In the genomic region with DNA sequence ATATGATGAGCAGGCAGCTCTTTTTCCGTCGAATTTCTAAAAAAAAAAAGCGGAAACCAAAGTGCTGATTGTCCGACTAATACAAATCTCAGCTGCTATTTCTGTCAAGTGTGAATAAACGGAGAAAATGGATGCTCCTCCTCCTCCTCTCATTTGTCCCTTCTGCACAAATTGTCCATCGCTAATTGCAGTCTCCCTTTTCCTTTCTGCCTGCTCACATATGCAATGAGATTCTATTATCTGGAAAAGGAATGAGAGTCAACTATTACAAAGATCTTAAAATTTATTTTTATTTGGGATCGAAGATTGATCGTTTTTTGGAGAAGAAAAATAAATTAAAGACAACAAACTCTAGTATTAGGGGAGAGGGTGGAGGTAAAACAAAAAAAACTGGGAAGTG, we compare ENCODE assay signal across 2 worm cellular contexts.
TF ChIP-seq lines count a peak whose summit lies in the region.

No protein-coding gene starts in this region.

TF ChIP-seq in whole organism, L3 larva, 47 proteins besides CTCF, POLR2A, EP300 and RAD21 (continued from another document):
- TF ChIP-seq pha-4 (tag; optimal IDR thresholded peaks at IDR 0.05; lab: Kevin White, UChicago) (no peak), lsy-12 (tag; optimal IDR thresholded peaks at IDR 0.05; lab: Kevin White, UChicago) (no peak), egl-27 (tag; optimal IDR thresholded peaks at IDR 0.05; lab: Kevin White, UChicago) (no peak), ZK546.5 (tag; optimal IDR thresholded peaks at IDR 0.05; lab: Kevin White, UChicago) (no peak), pqm-1 (tag; optimal IDR thresholded peaks at IDR 0.05; lab: Kevin White, UChicago) (peak; percentile 14), nhr-25 (tag; optimal IDR thresholded peaks at IDR 0.05; lab: Kevin White, UChicago) (no peak), hmg-11 (tag; optimal IDR thresholded peaks at IDR 0.05; lab: Kevin White, UChicago) (no peak)

TF ChIP-seq in whole organism, young adult, 124 proteins besides CTCF, POLR2A, EP300 and RAD21 (continued from another document):
- peak; percentile 34 for TF ChIP-seq nhr-90 (tag; optimal IDR thresholded peaks at IDR 0.05; lab: Kevin White, UChicago)
- TF ChIP-seq pbrm-1 (GFP tag; IDR thresholded peaks at IDR 0.05; lab: Robert Waterston, UW): peak; percentile 73
- TF ChIP-seq die-1 (tag; optimal IDR thresholded peaks at IDR 0.05; lab: Kevin White, UChicago): peak; percentile 52
- peak; percentile 41 for TF ChIP-seq lin-40 (tag; optimal IDR thresholded peaks at IDR 0.05; lab: Kevin White, UChicago)
- peak; percentile 6 for TF ChIP-seq ama-1 (optimal IDR thresholded peaks at IDR 0.05; lab: Kevin White, UChicago)
- peak; percentile 13 to 39 for TF ChIP-seq ama-1 (GFP tag; optimal IDR thresholded peaks at IDR 0.05; lab: Kevin White, UChicago)
